Worm (Caenorhabditis elegans) whole organism, young adult: ENCODE measurements around the gene C16C10.1.

Experiments
- F55B11.4 ChIP-seq: sonication (generic microtip); optimal IDR thresholded peaks from 2 replicates; lab custom pipeline; 2016; ENCODE audit warnings: missing compliant biosample characterization, missing genetic modification characterization, borderline replicate concordance; ENCODE audit not compliant: insufficient read depth
- ama-1 ChIP-seq, 3 experiments: fragments of 150-350 bp in 1 of 3; sonication (generic microtip) in 2 of 3; optimal IDR thresholded peaks; 2 replicates each; lab custom pipeline; 2014 to 2018; ENCODE audit warnings: missing biosample characterization in 2 of 3, missing genetic modification characterization in 2 of 3, missing genetic modification reagents in 2 of 3
- mcd-1 ChIP-seq: fragments of 200-800 bp; sonication (Bioruptor generic); IDR thresholded peaks from 2 replicates; pipeline ENCODE4 v1.3.6; 2022; ENCODE audit warnings: missing genetic modification reagents, missing genetic modification characterization, missing compliant biosample characterization

DNA sequence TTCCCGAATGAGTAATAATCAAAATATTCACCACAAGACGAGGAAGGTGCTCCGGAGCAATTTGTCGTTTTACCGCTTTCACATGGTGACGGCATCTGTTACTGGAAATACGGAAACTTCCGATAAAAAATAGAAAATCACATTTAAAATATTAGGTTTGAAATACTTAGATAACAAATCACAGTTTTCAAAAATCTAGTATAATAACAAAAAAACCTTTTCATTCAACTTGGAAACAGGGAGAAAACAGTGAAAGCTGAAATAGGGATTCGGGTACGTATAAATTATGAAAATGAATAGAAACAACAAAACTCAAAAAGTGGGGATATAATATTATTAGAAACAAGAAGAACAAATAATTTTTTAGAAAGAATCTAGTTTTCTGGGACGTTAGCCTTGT is at the start of gene C16C10.1:
- TF ChIP-seq F55B11.4 (no peak), ama-1 (optimal IDR thresholded peaks at IDR 0.05; lab: Kevin White, UChicago) (no peak), ama-1 (GFP tag; optimal IDR thresholded peaks at IDR 0.05; lab: Kevin White, UChicago) (no peak), mcd-1 (GFP tag; lab: Robert Waterston, UW) (no peak)
